Worm (Caenorhabditis elegans) whole organism, mixed stage, embryonic: ENCODE data around the gene ZK616.3.

Source experiments
- ces-1 ChIP-seq: fragments of 150-350 bp; optimal IDR thresholded peaks from 2 replicates; lab custom pipeline; 2014; ENCODE audit warnings: missing biosample characterization, missing genetic modification reagents, missing genetic modification characterization
- lsy-2 ChIP-seq: fragments of 150-350 bp; optimal IDR thresholded peaks from 2 replicates; lab custom pipeline; 2014; ENCODE audit warnings: missing biosample characterization, missing genetic modification characterization
- mep-1 ChIP-seq: fragments of 150-350 bp; optimal IDR thresholded peaks from 2 replicates; lab custom pipeline; 2017; ENCODE audit warnings: missing biosample characterization, missing genetic modification reagents, missing genetic modification characterization, inconsistent platforms

ce11 chrIV:5381334-5381733 is 15.5 kb upstream of the ZK616.3 start, which contains the start of gene F41H10.2:
- no peak for TF ChIP-seq mep-1 (tag; lab: Kevin White, UChicago)
- TF ChIP-seq lsy-2 (tag; lab: Kevin White, UChicago), result no peak
- no peak for TF ChIP-seq ces-1 (GFP tag; lab: Kevin White, UChicago)
